Worm (Caenorhabditis elegans): ENCODE data around the gene F35G12.7.

DNA sequence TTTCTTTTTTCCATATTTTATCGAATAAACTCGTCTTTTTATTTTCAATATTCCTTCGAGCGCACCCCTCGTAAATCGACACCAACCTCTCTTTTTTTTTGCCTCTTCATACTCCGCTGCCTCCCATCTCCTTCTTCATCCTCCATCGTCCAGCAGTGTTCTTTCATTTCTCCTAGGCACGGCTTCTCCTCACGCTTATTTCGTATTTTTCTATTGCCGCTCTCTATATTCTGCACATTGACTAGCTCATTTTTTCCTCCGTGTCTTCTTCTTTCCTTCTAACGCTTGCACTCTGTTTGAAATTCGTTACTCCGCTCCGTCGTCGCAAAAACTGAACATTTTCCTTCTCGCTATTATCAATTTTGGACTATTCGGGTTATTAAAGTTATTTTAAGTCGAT is 31.8 kb downstream of the F35G12.7 start:
- TF ChIP-seq sptf-1 (tag; optimal IDR thresholded peaks at IDR 0.05) (no peak), ztf-11 (tag; optimal IDR thresholded peaks at IDR 0.05) (no peak), snpc-4 (tag; optimal IDR thresholded peaks at IDR 0.05) (no peak), lin-13 (tag; optimal IDR thresholded peaks at IDR 0.05) (no peak), nhr-76 (tag; optimal IDR thresholded peaks at IDR 0.05) (no peak), ham-2 (GFP tag; optimal IDR thresholded peaks at IDR 0.05) (no peak), nhr-28 (tag; optimal IDR thresholded peaks at IDR 0.05) (no peak), unc-62 (GFP tag; optimal IDR thresholded peaks at IDR 0.05) (no peak), nhr-12 (tag; optimal IDR thresholded peaks at IDR 0.05) (no peak), ceh-83 (GFP tag; optimal IDR thresholded peaks at IDR 0.05) (no peak), unc-120 (tag; optimal IDR thresholded peaks at IDR 0.05; ENCODE audit: poor library complexity, severe bottlenecking) (no peak), bed-3 (GFP tag; optimal IDR thresholded peaks at IDR 0.05) (no peak), lsy-2 (tag; optimal IDR thresholded peaks at IDR 0.05) (no peak), mab-5 (tag; optimal IDR thresholded peaks at IDR 0.05) (no peak)
